Worm (Caenorhabditis elegans) whole organism, L3 larva: ENCODE data around the gene rpt-6.
A peak's percentile ranks its signal among the peaks of the same experiment; 100 is the strongest.

Experiments
- R02D3.7 ChIP-seq: fragments of 150-350 bp; optimal IDR thresholded peaks from 2 replicates; lab custom pipeline; 2014; ENCODE audit warnings: missing biosample characterization, missing genetic modification characterization
- aly-2 ChIP-seq: fragments of 150-350 bp; optimal IDR thresholded peaks from 2 replicates; lab custom pipeline; 2014; ENCODE audit warnings: missing biosample characterization, missing genetic modification characterization
- ama-1 ChIP-seq: fragments of 150-350 bp; optimal IDR thresholded peaks from 2 replicates; lab custom pipeline; 2018
- ceh-16 ChIP-seq: sonication (generic microtip); optimal IDR thresholded peaks from 2 replicates; lab custom pipeline; 2017; ENCODE audit warnings: missing biosample characterization, missing genetic modification characterization
- ceh-82 ChIP-seq: fragments of 150-350 bp; optimal IDR thresholded peaks from 2 replicates; lab custom pipeline; 2014; ENCODE audit warnings: missing biosample characterization, missing genetic modification characterization
- ceh-9 ChIP-seq: sonication (generic microtip); optimal IDR thresholded peaks from 2 replicates; lab custom pipeline; 2018; ENCODE audit warnings: missing biosample characterization, missing genetic modification characterization
- daf-12 ChIP-seq: fragments of 150-350 bp; optimal IDR thresholded peaks from 2 replicates; lab custom pipeline; 2014; ENCODE audit warnings: missing biosample characterization, missing genetic modification reagents, missing genetic modification characterization
- egl-5 ChIP-seq: fragments of 150-350 bp; optimal IDR thresholded peaks from 2 replicates; lab custom pipeline; 2017; ENCODE audit warnings: missing biosample characterization, missing genetic modification reagents, missing genetic modification characterization, inconsistent platforms
- elt-1 ChIP-seq: fragments of 150-350 bp; optimal IDR thresholded peaks from 2 replicates; lab custom pipeline; 2014; ENCODE audit warnings: missing biosample characterization, missing genetic modification characterization
- elt-2 ChIP-seq: sonication (generic microtip); optimal IDR thresholded peaks from 2 replicates; lab custom pipeline; 2016; ENCODE audit warnings: missing genetic modification reagents, mild to moderate bottlenecking, missing genetic modification characterization, missing compliant biosample characterization
- fkh-10 ChIP-seq: sonication (generic microtip); optimal IDR thresholded peaks from 2 replicates; lab custom pipeline; 2017; ENCODE audit warnings: missing biosample characterization, missing genetic modification reagents, missing genetic modification characterization
- fos-1 ChIP-seq: fragments of 150-350 bp; optimal IDR thresholded peaks from 2 replicates; lab custom pipeline; 2014; ENCODE audit warnings: missing biosample characterization, missing genetic modification characterization
- hmg-11 ChIP-seq: sonication (generic microtip); optimal IDR thresholded peaks from 2 replicates; lab custom pipeline; 2016; ENCODE audit warnings: missing genetic modification characterization, missing compliant biosample characterization
- jun-1 ChIP-seq: fragments of 150-350 bp; optimal IDR thresholded peaks from 2 replicates; lab custom pipeline; 2014; ENCODE audit warnings: missing biosample characterization, missing genetic modification reagents, missing genetic modification characterization
- lin-15B ChIP-seq: fragments of 150-350 bp; optimal IDR thresholded peaks from 2 replicates; lab custom pipeline; 2014; ENCODE audit warnings: missing biosample characterization, missing genetic modification characterization
- lin-39 ChIP-seq: fragments of 150-350 bp; optimal IDR thresholded peaks from 2 replicates; lab custom pipeline; 2018; ENCODE audit warnings: missing biosample characterization, missing genetic modification reagents, missing genetic modification characterization
- lsy-12 ChIP-seq: sonication (generic microtip); optimal IDR thresholded peaks from 2 replicates; lab custom pipeline; 2016; ENCODE audit warnings: mild to moderate bottlenecking, missing genetic modification characterization, missing compliant biosample characterization
- mdl-1 ChIP-seq: fragments of 150-350 bp; optimal IDR thresholded peaks from 2 replicates; lab custom pipeline; 2014; ENCODE audit warnings: missing biosample characterization, missing genetic modification characterization
- nfya-1 ChIP-seq: sonication (generic microtip); optimal IDR thresholded peaks from 2 replicates; lab custom pipeline; 2017; ENCODE audit warnings: missing genetic modification characterization, mild to moderate bottlenecking, missing compliant biosample characterization, antibody characterized with exemption, moderate library complexity; ENCODE audit not compliant: insufficient read depth
- nhr-11 ChIP-seq: fragments of 150-350 bp; optimal IDR thresholded peaks from 2 replicates; lab custom pipeline; 2014; ENCODE audit warnings: missing biosample characterization, missing genetic modification characterization
- nhr-12 ChIP-seq: fragments of 150-350 bp; optimal IDR thresholded peaks from 2 replicates; lab custom pipeline; 2014; ENCODE audit warnings: missing biosample characterization, missing genetic modification characterization
- nhr-23 ChIP-seq: fragments of 150-350 bp; optimal IDR thresholded peaks from 2 replicates; lab custom pipeline; 2014; ENCODE audit warnings: missing biosample characterization, missing genetic modification reagents, missing genetic modification characterization
- nhr-28 ChIP-seq: fragments of 150-350 bp; optimal IDR thresholded peaks from 2 replicates; lab custom pipeline; 2014; ENCODE audit warnings: missing biosample characterization, missing genetic modification characterization
- nhr-43 ChIP-seq: sonication (generic microtip); optimal IDR thresholded peaks from 2 replicates; lab custom pipeline; 2016; ENCODE audit warnings: mild to moderate bottlenecking, missing genetic modification characterization, missing compliant biosample characterization; ENCODE audit not compliant: poor library complexity, severe bottlenecking
- nhr-67 ChIP-seq: fragments of 150-350 bp; optimal IDR thresholded peaks from 2 replicates; lab custom pipeline; 2014; ENCODE audit warnings: missing biosample characterization, missing genetic modification characterization
- nhr-77 ChIP-seq: fragments of 150-350 bp; optimal IDR thresholded peaks from 2 replicates; lab custom pipeline; 2014; ENCODE audit warnings: missing biosample characterization, missing genetic modification characterization
- pha-4 ChIP-seq: fragments of 150-350 bp; optimal IDR thresholded peaks from 2 replicates; lab custom pipeline; 2014; ENCODE audit warnings: missing biosample characterization, missing genetic modification reagents, missing genetic modification characterization
- pqm-1 ChIP-seq: fragments of 150-350 bp; optimal IDR thresholded peaks from 2 replicates; lab custom pipeline; 2017; ENCODE audit warnings: missing biosample characterization, missing genetic modification characterization, inconsistent platforms
- skn-1 ChIP-seq: fragments of 150-350 bp; optimal IDR thresholded peaks from 2 replicates; lab custom pipeline; 2014; ENCODE audit warnings: missing biosample characterization, missing genetic modification characterization
- tbx-2 ChIP-seq: sonication (generic microtip); optimal IDR thresholded peaks from 2 replicates; lab custom pipeline; 2016; ENCODE audit warnings: mild to moderate bottlenecking, missing genetic modification characterization, missing compliant biosample characterization
- unc-39 ChIP-seq: sonication (generic microtip); optimal IDR thresholded peaks from 4 replicates; lab custom pipeline; 2017; ENCODE audit warnings: missing biosample characterization, missing genetic modification characterization
- unc-62 ChIP-seq: fragments of 150-350 bp; sonication (generic microtip); optimal IDR thresholded peaks from 4 replicates; lab custom pipeline; 2014; ENCODE audit warnings: missing biosample characterization, missing genetic modification reagents, missing genetic modification characterization
- ztf-11 ChIP-seq: fragments of 150-350 bp; optimal IDR thresholded peaks from 2 replicates; lab custom pipeline; 2014; ENCODE audit warnings: missing biosample characterization, missing genetic modification characterization
- ztf-4 ChIP-seq: fragments of 150-350 bp; optimal IDR thresholded peaks from 2 replicates; lab custom pipeline; 2014; ENCODE audit warnings: missing biosample characterization, missing genetic modification characterization

rpt-6 gene

ce11 chrIII:12356588-12356987 lies 13.7 kb upstream of the rpt-6 start:
- no peak for TF ChIP-seq ceh-9 (tag; lab: Kevin White, UChicago)
- no peak for TF ChIP-seq unc-39
- no peak for TF ChIP-seq fkh-10 (GFP tag; lab: Kevin White, UChicago)
- TF ChIP-seq nhr-23: no peak
- TF ChIP-seq nhr-11: no peak
- no peak for TF ChIP-seq nhr-67 (tag; lab: Kevin White, UChicago)
- no peak for TF ChIP-seq ztf-11 (tag; lab: Kevin White, UChicago)
- no peak for TF ChIP-seq tbx-2 (tag; lab: Kevin White, UChicago)
- TF ChIP-seq ceh-82 (tag; lab: Kevin White, UChicago): no peak
- no peak for TF ChIP-seq fos-1 (tag; lab: Kevin White, UChicago)
- no peak for TF ChIP-seq aly-2 (tag; lab: Kevin White, UChicago)
- no peak for TF ChIP-seq pqm-1
- no peak for TF ChIP-seq lsy-12
- TF ChIP-seq lin-15B (tag; lab: Kevin White, UChicago): no peak
- no peak for TF ChIP-seq daf-12
- no peak for TF ChIP-seq elt-1
- no peak for TF ChIP-seq ztf-4

- TF ChIP-seq elt-2 (no peak), nhr-77 (tag; lab: Kevin White, UChicago) (no peak), aly-2 (tag; lab: Kevin White, UChicago) (no peak), ceh-9 (tag; lab: Kevin White, UChicago) (no peak), nhr-11 (no peak), nfya-1 (tag; lab: Kevin White, UChicago) (no peak), unc-62 (GFP tag; lab: Kevin White, UChicago) (no peak), R02D3.7 (tag; lab: Kevin White, UChicago) (no peak), jun-1 (no peak), ceh-82 (tag; lab: Kevin White, UChicago) (no peak), ceh-16 (tag; lab: Kevin White, UChicago) (no peak), lin-39 (tag; lab: Kevin White, UChicago) (no peak), tbx-2 (tag; lab: Kevin White, UChicago) (no peak), ztf-11 (tag; lab: Kevin White, UChicago) (no peak), nhr-12 (tag; lab: Kevin White, UChicago) (no peak)
Observed at ce11 chrIII:12358461-12358860, 11.8 kb upstream of the rpt-6 start, which contains the start of gene Y75B8A.32. TSS of gene Y75B8A.32 (minus strand) at chrIII:12358561.

- TF ChIP-seq skn-1 (tag; lab: Kevin White, UChicago) (no peak), ceh-82 (tag; lab: Kevin White, UChicago) (no peak), nhr-11 (no peak), mdl-1 (tag; lab: Kevin White, UChicago) (no peak), nhr-77 (tag; lab: Kevin White, UChicago) (no peak), nhr-67 (tag; lab: Kevin White, UChicago) (no peak), nhr-43 (no peak), ama-1 (no peak), lin-39 (tag; lab: Kevin White, UChicago) (no peak), pha-4 (tag; lab: Kevin White, UChicago) (no peak), hmg-11 (tag; lab: Kevin White, UChicago) (no peak), aly-2 (tag; lab: Kevin White, UChicago) (no peak)
Observed at ce11 chrIII:12359265-12359664, 11.0 kb upstream of the rpt-6 start, which contains the start of gene Y75B8A.34. TSS of gene Y75B8A.34 (plus strand) at chrIII:12359565.

DNA sequence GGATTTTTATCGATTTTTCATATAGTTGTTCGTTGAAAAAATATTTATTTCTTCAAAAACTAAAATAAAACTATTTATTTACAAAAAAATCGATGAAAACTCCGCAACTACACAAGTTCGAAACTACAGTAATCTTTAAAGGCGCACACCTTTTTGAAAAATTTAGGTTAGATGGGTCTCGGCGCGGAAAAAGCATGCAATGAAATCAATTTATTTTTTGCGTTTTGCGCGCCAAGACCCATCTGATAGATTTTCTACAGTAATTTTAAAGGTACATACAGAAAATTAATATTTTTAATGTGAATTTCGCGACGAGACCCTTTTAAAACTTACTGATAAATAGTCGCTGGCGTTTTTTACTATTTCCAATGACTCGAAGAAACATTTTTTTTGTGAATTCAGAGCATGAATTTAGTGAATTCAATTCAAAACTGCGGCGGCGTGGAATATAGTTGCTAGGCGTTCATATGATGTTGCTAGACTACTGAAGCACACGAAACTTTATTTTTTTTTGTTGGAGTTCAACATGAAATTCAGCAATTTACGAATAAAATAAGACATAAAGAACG lies 3.2 kb upstream of the rpt-6 start, which contains the start of gene Y75B8A.33:
TSS of gene Y75B8A.33 (minus strand) at position 385 of the 569 bp plus-strand sequence.
- TF ChIP-seq ama-1 (peak; percentile 63), elt-2 (peak; percentile 29), mdl-1 (tag; lab: Kevin White, UChicago) (no peak), nhr-28 (tag; lab: Kevin White, UChicago) (no peak), hmg-11 (tag; lab: Kevin White, UChicago) (no peak), ceh-82 (tag; lab: Kevin White, UChicago) (no peak), nfya-1 (tag; lab: Kevin White, UChicago) (no peak), R02D3.7 (tag; lab: Kevin White, UChicago) (no peak), egl-5 (tag; lab: Kevin White, UChicago) (no peak), nhr-23 (peak; percentile 21), nhr-12 (tag; lab: Kevin White, UChicago) (no peak), ceh-16 (tag; lab: Kevin White, UChicago) (no peak)
